Fruit fly (Drosophila melanogaster) whole organism, embryonic: ENCODE data around the gene CG32066.

Experiments used
- CG10565 ChIP-seq: fragments of 200-800 bp; sonication (Bioruptor generic); optimal IDR thresholded peaks from 3 replicates; lab custom pipeline; 2016; ENCODE audit warnings: missing biosample characterization, mild to moderate bottlenecking, missing genetic modification characterization
- CG13123 ChIP-seq: fragments of 200-800 bp; sonication (Bioruptor generic); optimal IDR thresholded peaks from 2 replicates; lab custom pipeline; 2016; ENCODE audit warnings: missing biosample characterization, missing genetic modification characterization
- CG13287 ChIP-seq: fragments of 200-800 bp; sonication (Bioruptor generic); IDR thresholded peaks from 2 replicates; pipeline ENCODE4 v1.3.6; 2022; ENCODE audit warnings: missing biosample characterization, missing genetic modification characterization; ENCODE audit not compliant: partially characterized antibody
- CG14014 ChIP-seq: fragments of 200-800 bp; sonication (Bioruptor generic); IDR thresholded peaks from 2 replicates; pipeline ENCODE4 v1.3.6; 2022; ENCODE audit warnings: missing biosample characterization, missing genetic modification characterization
- CG14710 ChIP-seq: fragments of 200-800 bp; sonication (Bioruptor generic); optimal IDR thresholded peaks from 3 replicates; lab custom pipeline; 2019; ENCODE audit warnings: missing biosample characterization, mild to moderate bottlenecking, missing genetic modification characterization, moderate library complexity
- CG1647 ChIP-seq: fragments of 200-800 bp; sonication (Bioruptor generic); optimal IDR thresholded peaks from 3 replicates; lab custom pipeline; 2016; ENCODE audit warnings: missing biosample characterization, missing genetic modification characterization
- CG17361 ChIP-seq: fragments of 200-800 bp; sonication (Bioruptor generic); IDR thresholded peaks from 3 replicates; pipeline ENCODE4 v1.3.6; 2022; ENCODE audit warnings: missing biosample characterization, missing genetic modification characterization
- CG2116 ChIP-seq: fragments of 200-800 bp; sonication (Bioruptor generic); optimal IDR thresholded peaks from 3 replicates; lab custom pipeline; 2018; ENCODE audit warnings: missing biosample characterization, mild to moderate bottlenecking, missing genetic modification characterization
- CG42726 ChIP-seq: fragments of 200-800 bp; sonication (Bioruptor generic); IDR thresholded peaks from 2 replicates; pipeline ENCODE4 v1.3.6; 2022; ENCODE audit warnings: missing biosample characterization, missing genetic modification characterization; ENCODE audit not compliant: partially characterized antibody
- CG4707 ChIP-seq: fragments of 200-800 bp; sonication (Bioruptor generic); optimal IDR thresholded peaks from 2 replicates; lab custom pipeline; 2018; ENCODE audit warnings: missing biosample characterization, mild to moderate bottlenecking, missing genetic modification characterization, moderate library complexity
- CG5245 ChIP-seq: fragments of 200-800 bp; sonication (Bioruptor generic); optimal IDR thresholded peaks from 3 replicates; lab custom pipeline; 2016; ENCODE audit warnings: missing biosample characterization, missing genetic modification characterization
- CG6813 ChIP-seq: fragments of 200-800 bp; sonication (Bioruptor generic); optimal IDR thresholded peaks from 2 replicates; lab custom pipeline; 2017; ENCODE audit warnings: missing biosample characterization, missing genetic modification characterization, mild to moderate bottlenecking, moderate library complexity, missing genetic modification reagents
- CG8924 ChIP-seq: fragments of 200-800 bp; optimal IDR thresholded peaks from 3 replicates; lab custom pipeline; 2019; ENCODE audit warnings: missing biosample characterization, mild to moderate bottlenecking, missing genetic modification characterization, moderate library complexity
- D19A ChIP-seq: fragments of 200-800 bp; optimal IDR thresholded peaks from 3 replicates; lab custom pipeline; 2019; ENCODE audit warnings: missing biosample characterization, mild to moderate bottlenecking, missing genetic modification characterization, moderate library complexity
- Dip2 ChIP-seq: fragments of 200-800 bp; sonication (Bioruptor generic); IDR thresholded peaks from 2 replicates; pipeline ENCODE4 v1.3.6; 2022; ENCODE audit warnings: missing biosample characterization, missing genetic modification characterization
- E2f1 ChIP-seq: fragments of 200-800 bp; sonication (Bioruptor generic); IDR thresholded peaks from 2 replicates; pipeline ENCODE4 v1.3.6; 2022; ENCODE audit warnings: missing biosample characterization, missing genetic modification characterization
- Fer1 ChIP-seq: fragments of 200-800 bp; sonication (Bioruptor generic); optimal IDR thresholded peaks from 2 replicates; lab custom pipeline; 2017; ENCODE audit warnings: missing biosample characterization, mild to moderate bottlenecking, missing genetic modification characterization
- H2.0 ChIP-seq: fragments of 200-800 bp; sonication (Bioruptor generic); IDR thresholded peaks from 2 replicates; pipeline ENCODE4 v1.3.6; 2022; ENCODE audit warnings: missing biosample characterization, missing genetic modification characterization
- HHEX ChIP-seq: fragments of 200-800 bp; sonication (Bioruptor generic); optimal IDR thresholded peaks from 3 replicates; lab custom pipeline; 2017; ENCODE audit warnings: missing biosample characterization, mild to moderate bottlenecking, missing genetic modification characterization, missing genetic modification reagents
- Hr3 ChIP-seq: fragments of 200-800 bp; sonication (Bioruptor generic); optimal IDR thresholded peaks from 3 replicates; lab custom pipeline; 2016; ENCODE audit warnings: missing biosample characterization, missing genetic modification characterization
- Lpt ChIP-seq: fragments of >200 bp; optimal IDR thresholded peaks from 2 replicates; lab custom pipeline; 2018; ENCODE audit warnings: missing biosample characterization, missing genetic modification characterization
- NC2β ChIP-seq: fragments of 200-800 bp; sonication (Bioruptor generic); optimal IDR thresholded peaks from 2 replicates; lab custom pipeline; 2016; ENCODE audit warnings: missing biosample characterization, missing genetic modification characterization
- NK7.1 ChIP-seq: fragments of 200-800 bp; sonication (Bioruptor generic); optimal IDR thresholded peaks from 3 replicates; lab custom pipeline; 2016; ENCODE audit warnings: missing biosample characterization, missing genetic modification characterization
- Nf-YC ChIP-seq: fragments of 200-800 bp; optimal IDR thresholded peaks from 3 replicates; lab custom pipeline; 2019; ENCODE audit warnings: missing biosample characterization, mild to moderate bottlenecking, missing genetic modification characterization, moderate library complexity
- Sry-δ ChIP-seq: fragments of 200-800 bp; sonication (Bioruptor generic); optimal IDR thresholded peaks from 2 replicates; lab custom pipeline; 2016; ENCODE audit warnings: missing biosample characterization, missing genetic modification characterization
- TFAM ChIP-seq: fragments of 200-800 bp; sonication (Bioruptor generic); optimal IDR thresholded peaks from 2 replicates; lab custom pipeline; 2017; ENCODE audit warnings: missing biosample characterization, missing genetic modification characterization, inconsistent platforms
- ato ChIP-seq: fragments of 200-800 bp; sonication (Bioruptor generic); IDR thresholded peaks from 2 replicates; pipeline ENCODE4 v1.3.6; 2022; ENCODE audit warnings: missing biosample characterization, missing genetic modification characterization; ENCODE audit not compliant: partially characterized antibody
- cad ChIP-seq: fragments of >200 bp; optimal IDR thresholded peaks from 2 replicates; lab custom pipeline; 2017; ENCODE audit warnings: missing biosample characterization, missing genetic modification characterization
- caup ChIP-seq: fragments of 200-800 bp; sonication (Bioruptor generic); optimal IDR thresholded peaks from 3 replicates; lab custom pipeline; 2017; ENCODE audit warnings: missing biosample characterization, mild to moderate bottlenecking, missing genetic modification characterization, moderate library complexity; ENCODE audit not compliant: severe bottlenecking
- cg ChIP-seq: fragments of 200-800 bp; sonication (Bioruptor generic); optimal IDR thresholded peaks from 3 replicates; lab custom pipeline; 2019; ENCODE audit warnings: missing biosample characterization, mild to moderate bottlenecking, missing genetic modification characterization, moderate library complexity
- crol ChIP-seq: fragments of 200-800 bp; sonication (Bioruptor generic); IDR thresholded peaks from 2 replicates; pipeline ENCODE4 v1.3.6; 2022; ENCODE audit warnings: missing biosample characterization, missing genetic modification characterization
- da ChIP-seq: fragments of 200-800 bp; sonication (Bioruptor generic); optimal IDR thresholded peaks from 2 replicates; lab custom pipeline; 2016; ENCODE audit warnings: missing biosample characterization, missing genetic modification characterization
- dmrt11E ChIP-seq: fragments of 200-800 bp; sonication (Bioruptor generic); optimal IDR thresholded peaks from 3 replicates; lab custom pipeline; 2018; ENCODE audit warnings: missing biosample characterization, mild to moderate bottlenecking, missing genetic modification characterization, moderate library complexity
- dysf ChIP-seq: fragments of 200-800 bp; sonication (Bioruptor generic); IDR thresholded peaks from 3 replicates; pipeline ENCODE4 v1.3.6; 2022; ENCODE audit warnings: missing biosample characterization, missing genetic modification characterization
- fd64A ChIP-seq: fragments of 200-800 bp; sonication (Bioruptor generic); optimal IDR thresholded peaks from 3 replicates; lab custom pipeline; 2018; ENCODE audit warnings: missing biosample characterization, mild to moderate bottlenecking, missing genetic modification characterization
- gsb-n ChIP-seq: fragments of 200-800 bp; sonication (Bioruptor generic); optimal IDR thresholded peaks from 3 replicates; lab custom pipeline; 2018; ENCODE audit warnings: missing biosample characterization, mild to moderate bottlenecking, missing genetic modification characterization
- jing ChIP-seq: fragments of 200-800 bp; sonication (Bioruptor generic); optimal IDR thresholded peaks from 2 replicates; lab custom pipeline; 2018; ENCODE audit warnings: missing biosample characterization, mild to moderate bottlenecking, missing genetic modification characterization
- lov ChIP-seq, 2 experiments: fragments of 200-800 bp in 1 of 2; fragments of >200 bp in 1 of 2; sonication (Bioruptor generic) in 1 of 2; IDR thresholded peaks in 1 of 2; optimal IDR thresholded peaks in 1 of 2; 2 replicates in 1 of 2; 3 replicates in 1 of 2; pipeline versions ENCODE4 v1.3.6 to Lab custom; 2017 to 2022; ENCODE audit warnings: missing biosample characterization in 1 of 2, missing genetic modification characterization in 1 of 2
- maf-S ChIP-seq: fragments of 200-800 bp; sonication (Bioruptor generic); optimal IDR thresholded peaks from 2 replicates; lab custom pipeline; 2016; ENCODE audit warnings: missing biosample characterization, missing genetic modification characterization
- pan ChIP-seq, 4 experiments: fragments of >200 bp in 3 of 4; fragments of 200-800 bp in 1 of 4; sonication (Bioruptor generic) in 1 of 4; optimal IDR thresholded peaks in 3 of 4; IDR thresholded peaks in 1 of 4; 2 replicates each; pipeline versions ENCODE4 v1.3.6 to Lab custom; 2017 to 2022; ENCODE audit warnings: missing biosample characterization in 2 of 4, missing genetic modification characterization in 2 of 4, mixed read lengths in 1 of 4
- pfk ChIP-seq: fragments of 200-800 bp; sonication (Bioruptor generic); optimal IDR thresholded peaks from 2 replicates; lab custom pipeline; 2018; ENCODE audit warnings: missing biosample characterization, mild to moderate bottlenecking, missing genetic modification characterization, moderate library complexity
- pzg ChIP-seq: fragments of 200-800 bp; sonication (Bioruptor generic); optimal IDR thresholded peaks from 3 replicates; lab custom pipeline; 2018; ENCODE audit warnings: missing biosample characterization, mild to moderate bottlenecking, missing genetic modification characterization, moderate library complexity
- sd ChIP-seq: fragments of 200-800 bp; sonication (Bioruptor generic); optimal IDR thresholded peaks from 3 replicates; lab custom pipeline; 2018; ENCODE audit warnings: missing biosample characterization, mild to moderate bottlenecking, missing genetic modification characterization, moderate library complexity
- sens ChIP-seq: fragments of 200-800 bp; sonication (Bioruptor generic); peaks from one replicate; lab custom pipeline; 2016; ENCODE audit warnings: missing biosample characterization, missing genetic modification characterization
- sob ChIP-seq: fragments of 200-800 bp; sonication (Bioruptor generic); IDR thresholded peaks from 2 replicates; pipeline ENCODE4 v1.3.6; 2022; ENCODE audit warnings: missing biosample characterization, missing genetic modification characterization
- tin ChIP-seq: fragments of 200-800 bp; sonication (Bioruptor generic); optimal IDR thresholded peaks from 3 replicates; lab custom pipeline; 2016; ENCODE audit warnings: missing biosample characterization, missing genetic modification characterization
- vvl ChIP-seq: fragments of 200-800 bp; sonication (Bioruptor generic); IDR thresholded peaks from 2 replicates; pipeline ENCODE4 v1.3.6; 2022; ENCODE audit warnings: missing biosample characterization, missing genetic modification characterization
- zen2 ChIP-seq: fragments of 200-800 bp; sonication (Bioruptor generic); IDR thresholded peaks from 3 replicates; pipeline ENCODE4 v1.3.6; 2022; ENCODE audit warnings: missing biosample characterization, missing genetic modification characterization; ENCODE audit not compliant: partially characterized antibody

CG32066 gene

dm6 chr3L:10659993-10660743 lies 645 bp downstream of the CG32066 start (continued):
- TF ChIP-seq CG14014 (GFP tag; lab: Robert Waterston, UW) (no peak), HHEX (GFP tag; lab: Kevin White, UChicago) (no peak), CG10565 (GFP tag; lab: Kevin White, UChicago) (no peak), gsb-n (peak; percentile 37), ato (no peak), dmrt11E (tag; lab: Kevin White, UChicago) (peak; percentile 38), vvl (GFP tag; lab: Robert Waterston, UW) (no peak), CG14710 (tag; lab: Kevin White, UChicago) (peak; percentile 31), Dip2 (GFP tag; lab: Robert Waterston, UW) (no peak), NC2β (no peak), CG2116 (GFP tag; lab: Kevin White, UChicago) (no peak), jing (GFP tag; lab: Kevin White, UChicago) (no peak), CG13123 (GFP tag; lab: Kevin White, UChicago) (no peak), cad (GFP tag; lab: Kevin White, UChicago) (no peak), H2.0 (no peak), crol (GFP tag; lab: Robert Waterston, UW) (peak; percentile 87)

- TF ChIP-seq caup (GFP tag; lab: Kevin White, UChicago) (no peak), dysf (no peak), sd (tag; lab: Kevin White, UChicago) (no peak), pan (optimal IDR thresholded peaks at IDR 0.05; lab: Kevin White, UChicago) (no peak), pan (GFP tag; optimal IDR thresholded peaks at IDR 0.05 in 1 of 2, IDR thresholded peaks at IDR 0.05 in 1 of 2) (no peak), maf-S (no peak), CG1647 (no peak), sob (no peak), E2f1 (GFP tag; lab: Robert Waterston, UW) (no peak), tin (GFP tag; lab: Kevin White, UChicago) (no peak), TFAM (GFP tag; lab: Kevin White, UChicago) (no peak), Hr3 (GFP tag; lab: Kevin White, UChicago) (no peak), CG17361 (GFP tag; lab: Robert Waterston, UW) (0 out of 3 replicates have a peak, but pooled peaks have one; percentile 7), CG8924 (tag; lab: Kevin White, UChicago) (no peak), CG13287 (GFP tag; lab: Robert Waterston, UW) (no peak), Sry-δ (GFP tag; lab: Kevin White, UChicago) (no peak), CG4707 (GFP tag; lab: Kevin White, UChicago) (no peak), CG42726 (GFP tag; lab: Robert Waterston, UW) (no peak), CG6813 (no peak), NK7.1 (GFP tag; lab: Kevin White, UChicago) (no peak), Fer1 (GFP tag; lab: Kevin White, UChicago) (no peak), cg (GFP tag; lab: Kevin White, UChicago) (peak; percentile 11), sens (peak; percentile 19), fd64A (GFP tag; lab: Kevin White, UChicago) (no peak), Nf-YC (tag; lab: Kevin White, UChicago) (no peak), pzg (GFP tag; lab: Kevin White, UChicago) (no peak), lov (optimal IDR thresholded peaks at IDR 0.05; lab: Kevin White, UChicago) (no peak), lov (GFP tag; IDR thresholded peaks at IDR 0.05; lab: Robert Waterston, UW) (no peak), Lpt (no peak), CG5245 (GFP tag; lab: Kevin White, UChicago) (no peak), da (GFP tag; lab: Kevin White, UChicago) (peak; percentile 1), D19A (tag; lab: Kevin White, UChicago) (no peak), zen2 (GFP tag; lab: Robert Waterston, UW) (no peak), pfk (GFP tag; lab: Kevin White, UChicago) (no peak)
These were observed 1.3 kb downstream of the CG32066 start for dm6 chr3L:10659524-10659923.
